Worm (Caenorhabditis elegans) whole organism, L4 larva: ENCODE measurements around the gene srz-32.
"Not testable (repeated sequence)": the region's sequence is repeated elsewhere in the genome, so short reads cannot be mapped to it uniquely, and the experiment has no call there.

Source experiments
- F49E8.2 ChIP-seq: sonication (generic microtip); optimal IDR thresholded peaks from 2 replicates; lab custom pipeline; 2016; ENCODE audit warnings: missing compliant biosample characterization, mild to moderate bottlenecking, missing genetic modification characterization, borderline replicate concordance
- T26A8.4 ChIP-seq: fragments of 200-800 bp; sonication (Bioruptor generic); IDR thresholded peaks from 2 replicates; pipeline ENCODE4 v1.3.6; 2022; ENCODE audit warnings: missing genetic modification characterization, missing compliant biosample characterization
- Y75B8A.6 ChIP-seq: fragments of 200-800 bp; sonication (Bioruptor generic); IDR thresholded peaks from 2 replicates; pipeline ENCODE4 v1.3.6; 2022; ENCODE audit warnings: missing genetic modification reagents, missing genetic modification characterization, missing compliant biosample characterization
- ceh-28 ChIP-seq: fragments of 150-350 bp; optimal IDR thresholded peaks from 2 replicates; lab custom pipeline; 2014; ENCODE audit warnings: missing biosample characterization, missing genetic modification reagents, missing genetic modification characterization
- ceh-82 ChIP-seq: sonication (generic microtip); optimal IDR thresholded peaks from 2 replicates; lab custom pipeline; 2017; ENCODE audit warnings: missing biosample characterization, missing genetic modification characterization
- ces-1 ChIP-seq: fragments of 150-350 bp; sonication (generic microtip); optimal IDR thresholded peaks from 4 replicates; lab custom pipeline; 2014; ENCODE audit warnings: missing biosample characterization, missing genetic modification reagents, missing genetic modification characterization
- ctbp-1 ChIP-seq: fragments of 200-800 bp; sonication (Bioruptor generic); IDR thresholded peaks from 2 replicates; pipeline ENCODE4 v1.3.6; 2022; ENCODE audit warnings: missing genetic modification reagents, missing genetic modification characterization, missing compliant biosample characterization
- daf-12 ChIP-seq: fragments of 150-350 bp; optimal IDR thresholded peaks from 2 replicates; lab custom pipeline; 2014; ENCODE audit warnings: missing biosample characterization, missing genetic modification reagents, missing genetic modification characterization
- daf-16 ChIP-seq, 3 experiments: sonication (generic microtip); optimal IDR thresholded peaks; 2 replicates each; lab custom pipeline; 2016 to 2017; ENCODE audit warnings: missing genetic modification characterization in 3 of 3, missing genetic modification reagents in 3 of 3, mild to moderate bottlenecking in 2 of 3, missing compliant biosample characterization in 2 of 3, missing biosample characterization in 1 of 3, moderate library complexity in 1 of 3
- daf-8 ChIP-seq: fragments of 200-800 bp; sonication (Bioruptor generic); IDR thresholded peaks from 2 replicates; pipeline ENCODE4 v1.3.6; 2022; ENCODE audit warnings: missing genetic modification characterization, missing compliant biosample characterization
- dmd-6 ChIP-seq: fragments of 200-800 bp; sonication (Bioruptor generic); IDR thresholded peaks from 2 replicates; pipeline ENCODE4 v1.3.6; 2022; ENCODE audit warnings: missing genetic modification reagents, missing genetic modification characterization, missing compliant biosample characterization
- dpl-1 ChIP-seq: fragments of 150-350 bp; optimal IDR thresholded peaks from 2 replicates; lab custom pipeline; 2014; ENCODE audit warnings: missing biosample characterization, missing genetic modification reagents, missing genetic modification characterization
- duxl-1 ChIP-seq: sonication (generic microtip); optimal IDR thresholded peaks from 2 replicates; lab custom pipeline; 2016; ENCODE audit warnings: mild to moderate bottlenecking, missing genetic modification characterization, moderate library complexity, missing compliant biosample characterization; ENCODE audit not compliant: poor library complexity
- fkh-10 ChIP-seq: fragments of 150-350 bp; optimal IDR thresholded peaks from 2 replicates; lab custom pipeline; 2014; ENCODE audit warnings: missing biosample characterization, missing genetic modification reagents, missing genetic modification characterization
- hlh-11 ChIP-seq: fragments of 200-800 bp; sonication (Bioruptor generic); optimal IDR thresholded peaks from 2 replicates; lab custom pipeline; 2018; ENCODE audit warnings: mild to moderate bottlenecking, missing genetic modification characterization, missing compliant biosample characterization
- jun-1 ChIP-seq: fragments of 150-350 bp; optimal IDR thresholded peaks from 2 replicates; lab custom pipeline; 2014; ENCODE audit warnings: missing biosample characterization, missing genetic modification reagents, missing genetic modification characterization
- lim-7 ChIP-seq: fragments of 200-800 bp; sonication (Bioruptor generic); IDR thresholded peaks from 2 replicates; pipeline ENCODE4 v1.3.6; 2022; ENCODE audit warnings: missing genetic modification characterization, missing compliant biosample characterization
- lin-1 ChIP-seq: fragments of 200-800 bp; sonication (Bioruptor generic); IDR thresholded peaks from 2 replicates; pipeline ENCODE4 v1.3.6; 2022; ENCODE audit warnings: missing genetic modification reagents, missing genetic modification characterization, missing compliant biosample characterization
- lin-39 ChIP-seq: fragments of 150-350 bp; optimal IDR thresholded peaks from 2 replicates; lab custom pipeline; 2014; ENCODE audit warnings: missing biosample characterization, missing genetic modification reagents, missing genetic modification characterization
- lir-3 ChIP-seq: sonication (generic microtip); optimal IDR thresholded peaks from 2 replicates; lab custom pipeline; 2016; ENCODE audit warnings: mild to moderate bottlenecking, missing genetic modification characterization, missing compliant biosample characterization
- mdt-29 ChIP-seq: fragments of 200-800 bp; sonication (Bioruptor generic); IDR thresholded peaks from 2 replicates; pipeline ENCODE4 v1.3.6; 2022; ENCODE audit warnings: missing genetic modification reagents, missing genetic modification characterization, missing compliant biosample characterization
- mes-2 ChIP-seq: sonication (generic microtip); optimal IDR thresholded peaks from 2 replicates; lab custom pipeline; 2016; ENCODE audit warnings: missing genotype, mild to moderate bottlenecking, missing genetic modification characterization, missing compliant biosample characterization; ENCODE audit not compliant: poor library complexity, severe bottlenecking
- mxl-3 ChIP-seq: fragments of 200-800 bp; sonication (Bioruptor generic); optimal IDR thresholded peaks from 2 replicates; lab custom pipeline; 2018; ENCODE audit warnings: mild to moderate bottlenecking, missing genetic modification characterization, missing compliant biosample characterization
- nhr-11 ChIP-seq: fragments of 150-350 bp; optimal IDR thresholded peaks from 2 replicates; lab custom pipeline; 2014; ENCODE audit warnings: missing biosample characterization, missing genetic modification characterization
- nhr-237 ChIP-seq: sonication (generic microtip); optimal IDR thresholded peaks from 2 replicates; lab custom pipeline; 2017; ENCODE audit warnings: missing biosample characterization, missing genetic modification characterization
- set-16 ChIP-seq: fragments of 200-800 bp; sonication (Bioruptor generic); IDR thresholded peaks from 2 replicates; pipeline ENCODE4 v1.3.6; 2022; ENCODE audit warnings: missing genetic modification reagents, missing genetic modification characterization, missing compliant biosample characterization
- skn-1 ChIP-seq: fragments of 150-350 bp; optimal IDR thresholded peaks from 2 replicates; lab custom pipeline; 2014; ENCODE audit warnings: missing biosample characterization, missing genetic modification characterization
- tra-1 ChIP-seq: fragments of 200-800 bp; sonication (Bioruptor generic); IDR thresholded peaks from 2 replicates; pipeline ENCODE4 v1.3.6; 2022; ENCODE audit warnings: missing genetic modification reagents, missing genetic modification characterization, missing compliant biosample characterization
- unc-130 ChIP-seq: sonication (generic microtip); optimal IDR thresholded peaks from 2 replicates; lab custom pipeline; 2016; ENCODE audit warnings: missing genetic modification reagents, missing genetic modification characterization, missing compliant biosample characterization
- unc-39 ChIP-seq: sonication (generic microtip); optimal IDR thresholded peaks from 2 replicates; lab custom pipeline; 2017; ENCODE audit warnings: missing biosample characterization, missing genetic modification characterization
- unc-62 ChIP-seq, 3 experiments: fragments of 150-350 bp in 1 of 3; sonication (generic microtip); optimal IDR thresholded peaks in 2 of 3; peaks in 1 of 3; 1 replicate in 1 of 3; 2 replicates in 2 of 3; lab custom pipeline; 2014 to 2017; ENCODE audit warnings: missing biosample characterization in 3 of 3, missing genetic modification characterization in 3 of 3, missing genetic modification reagents in 3 of 3, missing genotype in 1 of 3
- zip-11 ChIP-seq: fragments of 200-800 bp; sonication (Bioruptor generic); IDR thresholded peaks from 2 replicates; pipeline ENCODE4 v1.3.6; 2022; ENCODE audit warnings: missing genetic modification characterization, missing compliant biosample characterization
- zip-2 ChIP-seq: fragments of 150-350 bp; optimal IDR thresholded peaks from 2 replicates; lab custom pipeline; 2014; ENCODE audit warnings: missing biosample characterization, missing genetic modification characterization

srz-32 gene

ce11 chrIV:3415383-3415782 is 20.7 kb upstream of the srz-32 start, which contains the start of gene lgc-9:
Gene lgc-9 (plus strand): TSS chrIV:3415683.
- TF ChIP-seq Y75B8A.6 (no peak), lir-3 (no peak), unc-130 (no peak), ces-1 (GFP tag; lab: Kevin White, UChicago) (no peak), dmd-6 (GFP tag; lab: Robert Waterston, UW) (no peak), ceh-82 (tag; lab: Kevin White, UChicago) (no peak), unc-62 (GFP tag; optimal IDR thresholded peaks at IDR 0.05 in 1 of 2; lab: Kevin White, UChicago) (no peak), unc-62 (tag; optimal IDR thresholded peaks at IDR 0.05; lab: Kevin White, UChicago) (no peak), mes-2 (tag; lab: Kevin White, UChicago) (no peak), zip-2 (no peak), fkh-10 (GFP tag; lab: Kevin White, UChicago) (no peak), T26A8.4 (GFP tag; lab: Robert Waterston, UW) (no peak), tra-1 (GFP tag; lab: Robert Waterston, UW) (no peak), mxl-3 (GFP tag; lab: Kevin White, UChicago) (no peak), lin-1 (no peak), unc-39 (tag; lab: Kevin White, UChicago) (no peak), nhr-11 (no peak), ceh-28 (no peak)

- TF ChIP-seq jun-1: no peak
- peak; percentile 61 for TF ChIP-seq ceh-28
- TF ChIP-seq mdt-29 (GFP tag; lab: Robert Waterston, UW): no peak
Observed at ce11 chrIV:3418741-3419140, 17.4 kb upstream of the srz-32 start.

DNA sequence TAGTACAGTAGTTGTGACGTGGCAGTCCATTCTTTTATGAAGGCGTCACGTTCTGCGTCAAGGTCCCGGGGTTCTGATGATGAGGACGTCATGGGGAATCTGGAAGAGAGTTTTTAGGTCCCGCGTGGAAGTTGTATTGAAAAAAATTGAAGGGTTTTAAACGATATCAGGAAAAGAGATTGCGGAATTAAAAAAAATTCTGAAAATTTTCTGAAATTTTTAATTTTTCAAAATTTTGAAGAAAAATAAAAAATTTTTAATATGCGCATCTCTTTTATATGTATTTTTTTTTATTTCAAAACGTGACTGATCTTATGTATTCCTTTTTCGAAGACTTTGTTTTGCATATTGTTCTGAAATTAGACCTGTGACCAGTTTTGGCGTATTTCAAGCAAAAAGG is 13.6 kb upstream of the srz-32 start, which contains the start of gene C04C3.6:
C04C3.6 (minus strand) TSS at position 101 of the 400 bp plus-strand sequence.
- TF ChIP-seq ces-1 (GFP tag; lab: Kevin White, UChicago) (no peak), zip-11 (no peak)

- TF ChIP-seq zip-11 (no peak), unc-62 (GFP tag; optimal IDR thresholded peaks at IDR 0.05 in 1 of 2; lab: Kevin White, UChicago) (peak in 1 of 2 experiments; percentile 30), unc-62 (tag; optimal IDR thresholded peaks at IDR 0.05; lab: Kevin White, UChicago) (no peak)
Observed at ce11 chrIV:3428434-3428950, 7.6 kb upstream of the srz-32 start, which contains the start of the genes C04C3.9 and srz-60. Gene C04C3.9 (minus strand): TSS chrIV:3428534. Gene srz-60 (plus strand): TSS chrIV:3428900.

ce11 chrIV:3433387-3433786 is 2.7 kb upstream of the srz-32 start, which contains the start of gene C04C3.7:
Gene C04C3.7 (minus strand): TSS chrIV:3433487.
- not testable (repeated sequence) for TF ChIP-seq T26A8.4 (GFP tag; lab: Robert Waterston, UW); lim-7 (GFP tag; lab: Robert Waterston, UW); dpl-1 (GFP tag; lab: Kevin White, UChicago)

- TF ChIP-seq daf-12 (no peak), unc-62 (GFP tag; optimal IDR thresholded peaks at IDR 0.05 in 1 of 2; lab: Kevin White, UChicago) (peak in 1 of 2 experiments; percentile 32), unc-62 (tag; optimal IDR thresholded peaks at IDR 0.05; lab: Kevin White, UChicago) (no peak)
Observed at ce11 chrIV:3438022-3438421, 1.9 kb downstream of the srz-32 start, which contains the start of gene grd-13. Gene grd-13 (plus strand): TSS chrIV:3438312.

- TF ChIP-seq mxl-3 (GFP tag; lab: Kevin White, UChicago) (no peak), fkh-10 (GFP tag; lab: Kevin White, UChicago) (no peak), daf-16 (GFP tag; optimal IDR thresholded peaks at IDR 0.05; lab: Kevin White, UChicago) (no peak), daf-16 (tag; optimal IDR thresholded peaks at IDR 0.05; lab: Kevin White, UChicago) (no peak), mdt-29 (GFP tag; lab: Robert Waterston, UW) (no peak), F49E8.2 (tag; lab: Kevin White, UChicago) (no peak), skn-1 (tag; lab: Kevin White, UChicago) (no peak), nhr-237 (tag; lab: Kevin White, UChicago) (no peak), ceh-82 (tag; lab: Kevin White, UChicago) (no peak), set-16 (GFP tag; lab: Robert Waterston, UW) (no peak), lim-7 (GFP tag; lab: Robert Waterston, UW) (no peak), ctbp-1 (GFP tag; lab: Robert Waterston, UW) (no peak), duxl-1 (tag; lab: Kevin White, UChicago) (no peak), lin-1 (no peak), lin-39 (no peak), Y75B8A.6 (no peak), daf-8 (no peak), hlh-11 (tag; lab: Kevin White, UChicago) (no peak)
Observed at ce11 chrIV:3439354-3439753, 3.2 kb downstream of the srz-32 start, which contains the start of gene grd-3. Gene grd-3 (plus strand): TSS chrIV:3439655.
